Fruit fly (Drosophila melanogaster) whole organism, adult: ENCODE results near the gene CG7320.

Experiments used
- CG12768 ChIP-seq: fragments of 200-800 bp; sonication (Bioruptor generic); optimal IDR thresholded peaks from 2 replicates; lab custom pipeline; 2017; ENCODE audit warnings: missing biosample characterization, missing genetic modification characterization, mild to moderate bottlenecking, moderate library complexity, missing genetic modification reagents
- CG14711 ChIP-seq: fragments of 200-800 bp; sonication (Bioruptor generic); optimal IDR thresholded peaks from 2 replicates; lab custom pipeline; 2018; ENCODE audit warnings: missing biosample characterization, mild to moderate bottlenecking, missing genetic modification characterization, moderate library complexity
- CG1620 ChIP-seq: fragments of 200-800 bp; sonication (Bioruptor generic); optimal IDR thresholded peaks from 2 replicates; lab custom pipeline; 2016; ENCODE audit warnings: missing biosample characterization, missing genetic modification characterization
- CG7045 ChIP-seq: fragments of 200-800 bp; sonication (Bioruptor generic); optimal IDR thresholded peaks from 2 replicates; lab custom pipeline; 2017; ENCODE audit warnings: missing biosample characterization, mild to moderate bottlenecking, missing genetic modification characterization
- CG7101 ChIP-seq: fragments of 200-800 bp; sonication (Bioruptor generic); optimal IDR thresholded peaks from 2 replicates; lab custom pipeline; 2018; ENCODE audit warnings: missing biosample characterization, mild to moderate bottlenecking, missing genetic modification characterization, moderate library complexity
- Clk ChIP-seq: fragments of 200-800 bp; sonication (Bioruptor generic); optimal IDR thresholded peaks from 2 replicates; lab custom pipeline; 2017; ENCODE audit warnings: missing biosample characterization, missing genetic modification characterization
- Mnt ChIP-seq: fragments of 200-800 bp; sonication (Bioruptor generic); optimal IDR thresholded peaks from 2 replicates; lab custom pipeline; 2016; ENCODE audit warnings: missing biosample characterization, mild to moderate bottlenecking, missing genetic modification characterization
- bab1 ChIP-seq: fragments of 200-800 bp; sonication (Bioruptor generic); optimal IDR thresholded peaks from 3 replicates; lab custom pipeline; 2019; ENCODE audit warnings: missing biosample characterization, mild to moderate bottlenecking, missing genetic modification characterization, moderate library complexity
- cic ChIP-seq: fragments of 200-800 bp; sonication (Bioruptor generic); optimal IDR thresholded peaks from 2 replicates; lab custom pipeline; 2017; ENCODE audit warnings: missing biosample characterization, mild to moderate bottlenecking, missing genetic modification characterization, moderate library complexity
- cnc ChIP-seq, 2 experiments: fragments of >200 bp; optimal IDR thresholded peaks; 2 replicates each; lab custom pipeline; 2017
- kay ChIP-seq: fragments of 200-800 bp; sonication (Bioruptor generic); peaks from one replicate; lab custom pipeline; 2016; ENCODE audit warnings: missing biosample characterization, missing genetic modification characterization, borderline replicate concordance

DNA sequence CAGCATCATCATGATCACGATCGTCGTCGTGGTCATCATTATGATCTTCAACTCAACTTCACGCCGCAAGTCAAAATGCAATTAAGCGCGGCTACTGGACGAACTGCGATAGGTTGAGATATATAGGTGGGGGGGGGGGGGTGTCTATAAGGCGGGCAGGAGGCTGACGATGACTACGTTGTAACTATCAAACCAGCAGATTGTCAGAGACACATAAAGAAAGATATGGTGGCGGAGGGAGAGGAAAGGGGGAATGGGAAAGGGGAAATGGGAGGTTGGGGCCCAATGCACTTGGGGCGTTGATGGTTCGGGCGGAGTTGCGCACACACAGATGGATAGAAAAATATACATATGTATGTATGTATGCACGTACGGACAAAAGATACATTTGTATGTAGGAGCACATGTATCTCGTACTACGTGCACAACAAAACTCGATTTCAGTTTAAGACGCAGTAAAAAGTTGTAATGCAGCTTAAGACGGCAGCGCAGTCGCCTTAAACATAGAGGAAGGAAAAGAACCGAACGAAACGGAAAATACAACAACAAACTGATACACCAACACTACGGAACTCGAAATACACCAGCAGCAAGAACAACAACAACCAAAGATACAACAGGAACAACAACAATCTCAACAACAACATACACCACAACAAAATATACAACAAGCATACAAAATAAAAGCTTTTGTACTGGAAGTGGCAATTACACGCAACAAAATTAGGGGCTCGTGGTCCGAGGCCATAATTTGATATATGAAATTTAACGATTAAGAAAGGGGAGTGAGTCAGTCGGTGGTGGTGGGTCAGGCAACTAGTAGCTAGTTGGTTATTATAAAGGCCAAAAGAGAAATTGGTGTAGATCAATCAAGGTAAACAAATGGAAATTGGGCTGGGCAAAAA lies 38.0 kb downstream of the CG7320 start:
- TF ChIP-seq CG12768 (GFP tag; lab: Kevin White, UChicago) (no peak), kay (GFP tag; lab: Kevin White, UChicago) (no peak), CG7101 (tag; lab: Kevin White, UChicago) (no peak), Mnt (GFP tag; lab: Kevin White, UChicago) (no peak), CG1620 (GFP tag; lab: Kevin White, UChicago) (no peak), CG14711 (tag; lab: Kevin White, UChicago) (no peak), cic (no peak), bab1 (GFP tag; lab: Kevin White, UChicago) (no peak), Clk (GFP tag; lab: Kevin White, UChicago) (no peak), CG7045 (GFP tag; lab: Kevin White, UChicago) (no peak), cnc (optimal IDR thresholded peaks at IDR 0.05; lab: Kevin White, UChicago) (no peak)
